Worm (Caenorhabditis elegans) whole organism, early embryonic: ENCODE results near the gene dab-1.

ENCODE experiments used
- B0310.2 ChIP-seq: sonication (generic microtip); optimal IDR thresholded peaks from 2 replicates; lab custom pipeline; 2016; ENCODE audit warnings: mild to moderate bottlenecking, missing genetic modification characterization, missing compliant biosample characterization
- F13C5.2 ChIP-seq: sonication (generic microtip); optimal IDR thresholded peaks from 2 replicates; lab custom pipeline; 2017; ENCODE audit warnings: mild to moderate bottlenecking, missing genetic modification characterization, inconsistent platforms, missing compliant biosample characterization
- aly-1 ChIP-seq: sonication (generic microtip); optimal IDR thresholded peaks from 2 replicates; lab custom pipeline; 2016; ENCODE audit warnings: missing genetic modification characterization, missing compliant biosample characterization
- ama-1 ChIP-seq: fragments of 150-350 bp; optimal IDR thresholded peaks from 2 replicates; lab custom pipeline; 2014
- ceh-13 ChIP-seq: fragments of 200-800 bp; sonication (Bioruptor generic); optimal IDR thresholded peaks from 2 replicates; lab custom pipeline; 2018; ENCODE audit warnings: mild to moderate bottlenecking, missing genetic modification characterization, missing compliant biosample characterization
- ceh-36 ChIP-seq: sonication (generic microtip); optimal IDR thresholded peaks from 2 replicates; lab custom pipeline; 2016; ENCODE audit warnings: missing genetic modification characterization, inconsistent platforms, missing compliant biosample characterization
- ets-7 ChIP-seq: sonication (generic microtip); optimal IDR thresholded peaks from 2 replicates; lab custom pipeline; 2016; ENCODE audit warnings: missing genotype, missing genetic modification characterization, missing compliant biosample characterization
- flt-1 ChIP-seq: fragments of 200-800 bp; sonication (Bioruptor generic); IDR thresholded peaks from 2 replicates; pipeline ENCODE4 v1.3.6; 2022; ENCODE audit warnings: missing genetic modification characterization, missing compliant biosample characterization
- hmbx-1 ChIP-seq: sonication (generic microtip); optimal IDR thresholded peaks from 2 replicates; lab custom pipeline; 2016; ENCODE audit warnings: mild to moderate bottlenecking, missing genetic modification characterization, missing compliant biosample characterization
- hmg-4 ChIP-seq: fragments of 200-800 bp; sonication (Bioruptor generic); optimal IDR thresholded peaks from 2 replicates; lab custom pipeline; 2018; ENCODE audit warnings: mild to moderate bottlenecking, missing genetic modification characterization, missing compliant biosample characterization
- hnd-1 ChIP-seq: sonication (generic microtip); optimal IDR thresholded peaks from 2 replicates; lab custom pipeline; 2016; ENCODE audit warnings: missing genetic modification characterization, missing compliant biosample characterization
- pes-1 ChIP-seq: fragments of 200-800 bp; sonication (Bioruptor generic); IDR thresholded peaks from 2 replicates; pipeline ENCODE4 v1.3.6; 2022; ENCODE audit warnings: missing genetic modification reagents, missing genetic modification characterization, missing compliant biosample characterization
- scrt-1 ChIP-seq: fragments of 200-800 bp; sonication (Bioruptor generic); IDR thresholded peaks from 2 replicates; pipeline ENCODE4 v1.3.6; 2022; ENCODE audit warnings: missing genetic modification characterization, missing compliant biosample characterization
- sea-1 ChIP-seq: fragments of 200-800 bp; sonication (Bioruptor generic); conservative IDR thresholded peaks from 2 replicates; pipeline ENCODE4 v1.3.6; 2022; ENCODE audit warnings: missing genetic modification characterization, missing compliant biosample characterization
- tbx-11 ChIP-seq: fragments of 200-800 bp; sonication (Bioruptor generic); IDR thresholded peaks from 2 replicates; pipeline ENCODE4 v1.3.6; 2022; ENCODE audit warnings: missing genetic modification characterization, missing compliant biosample characterization
- tbx-37 ChIP-seq: fragments of 200-800 bp; sonication (Bioruptor generic); conservative IDR thresholded peaks from 2 replicates; pipeline ENCODE4 v1.3.6; 2022; ENCODE audit warnings: missing genetic modification reagents, missing genetic modification characterization, missing compliant biosample characterization
- tra-4 ChIP-seq: sonication (generic microtip); optimal IDR thresholded peaks from 2 replicates; lab custom pipeline; 2017; ENCODE audit warnings: missing genetic modification characterization, missing compliant biosample characterization

dab-1 gene

ce11 chrII:8187516-8187915 is 34.7 kb upstream of the dab-1 start:
- TF ChIP-seq tra-4 (tag; lab: Kevin White, UChicago) (no peak), ceh-36 (tag; lab: Kevin White, UChicago) (no peak), scrt-1 (no peak), pes-1 (GFP tag; lab: Robert Waterston, UW) (no peak), hmbx-1 (tag; lab: Kevin White, UChicago) (no peak), ets-7 (no peak), sea-1 (GFP tag; lab: Robert Waterston, UW) (no peak), hmg-4 (GFP tag; lab: Kevin White, UChicago) (no peak), ama-1 (no peak), aly-1 (tag; lab: Kevin White, UChicago) (no peak), tbx-11 (GFP tag; lab: Robert Waterston, UW) (no peak), F13C5.2 (tag; lab: Kevin White, UChicago) (no peak), flt-1 (GFP tag; lab: Robert Waterston, UW) (no peak), hnd-1 (no peak), tbx-37 (GFP tag; lab: Robert Waterston, UW) (no peak), B0310.2 (no peak)

DNA sequence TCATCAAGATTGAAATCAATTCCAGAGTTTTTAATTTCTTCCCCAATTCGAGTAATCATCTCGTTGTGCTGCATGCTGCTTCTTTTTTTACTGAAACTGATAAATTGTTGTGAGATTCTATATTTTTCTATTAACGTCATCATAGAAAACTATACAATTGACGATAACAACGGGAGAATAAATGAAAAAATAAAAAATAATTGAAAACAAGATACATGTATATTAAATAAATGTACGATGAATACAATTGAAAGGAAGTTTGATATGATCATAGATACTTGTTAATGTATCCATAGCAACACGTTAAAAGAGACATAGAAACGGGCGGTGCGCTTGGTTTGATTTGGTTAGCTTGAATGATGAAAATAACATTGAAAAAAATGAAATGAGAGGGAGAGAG is 31.7 kb upstream of the dab-1 start, which contains the start of gene T05C12.8:
T05C12.8 (minus strand) TSS at position 101 of the 400 bp plus-strand sequence.
- TF ChIP-seq ets-7 = no peak
- TF ChIP-seq tbx-11 (GFP tag; lab: Robert Waterston, UW) = no peak
- no peak for TF ChIP-seq tbx-37 (GFP tag; lab: Robert Waterston, UW)
- TF ChIP-seq B0310.2 = no peak
- TF ChIP-seq aly-1 (tag; lab: Kevin White, UChicago) = no peak

DNA sequence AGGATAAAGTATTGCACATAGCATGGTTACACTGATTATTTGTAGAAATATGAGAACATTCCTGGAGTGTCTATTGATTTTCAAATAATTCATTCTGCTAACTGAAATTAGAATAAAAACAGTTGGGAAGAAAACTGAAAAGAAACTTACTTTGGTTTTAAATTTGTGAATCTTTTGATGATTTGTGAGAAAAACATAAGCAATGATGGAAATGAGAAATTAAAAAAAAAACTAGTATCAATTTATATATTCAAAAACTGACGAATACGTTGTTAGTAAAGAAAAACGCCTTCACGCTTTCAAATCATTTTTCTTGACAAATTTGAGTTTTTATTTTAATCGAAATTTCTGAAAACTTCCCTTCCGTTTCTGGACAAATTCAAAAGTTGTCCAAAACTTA is 29.1 kb upstream of the dab-1 start, which contains the start of gene T05C12.9:
T05C12.9 (minus strand) TSS at position 101 of the 400 bp plus-strand sequence.
- TF ChIP-seq hmg-4 (GFP tag; lab: Kevin White, UChicago) (no peak), ama-1 (no peak), pes-1 (GFP tag; lab: Robert Waterston, UW) (no peak), tra-4 (tag; lab: Kevin White, UChicago) (no peak), F13C5.2 (tag; lab: Kevin White, UChicago) (no peak), ceh-36 (tag; lab: Kevin White, UChicago) (no peak), ets-7 (no peak)

ce11 chrII:8193922-8194321 is 28.3 kb upstream of the dab-1 start:
- no peak for TF ChIP-seq B0310.2
- TF ChIP-seq F13C5.2 (tag; lab: Kevin White, UChicago) = no peak
- no peak for TF ChIP-seq tbx-37 (GFP tag; lab: Robert Waterston, UW)
- no peak for TF ChIP-seq pes-1 (GFP tag; lab: Robert Waterston, UW)
- TF ChIP-seq hnd-1 = no peak
- TF ChIP-seq tbx-11 (GFP tag; lab: Robert Waterston, UW) = no peak

ce11 chrII:8198503-8198902 is 23.7 kb upstream of the dab-1 start, which contains the start of gene qua-1:
Gene qua-1 (plus strand): TSS chrII:8198803.
- TF ChIP-seq tbx-11 (GFP tag; lab: Robert Waterston, UW) (no peak), ama-1 (no peak), aly-1 (tag; lab: Kevin White, UChicago) (no peak), pes-1 (GFP tag; lab: Robert Waterston, UW) (no peak), ceh-13 (GFP tag; lab: Kevin White, UChicago) (no peak), scrt-1 (no peak), F13C5.2 (tag; lab: Kevin White, UChicago) (no peak), hmg-4 (GFP tag; lab: Kevin White, UChicago) (no peak), flt-1 (GFP tag; lab: Robert Waterston, UW) (no peak), sea-1 (GFP tag; lab: Robert Waterston, UW) (no peak), tra-4 (tag; lab: Kevin White, UChicago) (no peak), ceh-36 (tag; lab: Kevin White, UChicago) (no peak)

- TF ChIP-seq ama-1 (no peak), scrt-1 (no peak), ceh-13 (GFP tag; lab: Kevin White, UChicago) (no peak), flt-1 (GFP tag; lab: Robert Waterston, UW) (no peak), pes-1 (GFP tag; lab: Robert Waterston, UW) (no peak), ets-7 (no peak), tbx-11 (GFP tag; lab: Robert Waterston, UW) (no peak), ceh-36 (tag; lab: Kevin White, UChicago) (no peak), hnd-1 (no peak), F13C5.2 (tag; lab: Kevin White, UChicago) (no peak), tbx-37 (GFP tag; lab: Robert Waterston, UW) (no peak), B0310.2 (no peak)
Observed at ce11 chrII:8199803-8200202, 22.4 kb upstream of the dab-1 start.

DNA sequence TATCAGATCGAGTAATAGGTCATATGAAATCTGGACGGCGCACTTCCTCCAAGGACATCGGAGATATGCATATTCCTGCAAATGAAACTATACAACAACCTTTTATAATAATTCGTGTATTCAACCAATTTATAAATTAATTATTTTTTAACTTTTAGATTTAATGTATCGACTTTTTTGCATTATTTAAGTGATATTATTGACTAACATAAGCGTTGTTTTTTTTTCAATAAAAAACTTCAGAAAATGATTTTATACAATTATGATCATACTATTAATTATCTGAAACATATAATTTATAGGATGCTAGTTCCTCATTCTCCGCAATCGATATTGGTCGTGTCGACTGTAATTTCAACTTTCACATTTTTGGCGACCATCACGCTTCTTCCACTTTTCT is 18.1 kb upstream of the dab-1 start, which contains the start of gene col-76:
col-76 (plus strand) TSS at position 301 of the 400 bp plus-strand sequence.
- TF ChIP-seq hmg-4 (GFP tag; lab: Kevin White, UChicago) (no peak), hnd-1 (no peak), aly-1 (tag; lab: Kevin White, UChicago) (no peak), tbx-37 (GFP tag; lab: Robert Waterston, UW) (no peak), hmbx-1 (tag; lab: Kevin White, UChicago) (no peak), sea-1 (GFP tag; lab: Robert Waterston, UW) (no peak), B0310.2 (no peak), ceh-36 (tag; lab: Kevin White, UChicago) (no peak), F13C5.2 (tag; lab: Kevin White, UChicago) (no peak)

ce11 chrII:8205612-8206011 is 16.6 kb upstream of the dab-1 start:
- TF ChIP-seq scrt-1 = no peak
- no peak for TF ChIP-seq ets-7
- no peak for TF ChIP-seq aly-1 (tag; lab: Kevin White, UChicago)
- no peak for TF ChIP-seq hnd-1
- no peak for TF ChIP-seq tbx-37 (GFP tag; lab: Robert Waterston, UW)
- no peak for TF ChIP-seq sea-1 (GFP tag; lab: Robert Waterston, UW)
- TF ChIP-seq ceh-13 (GFP tag; lab: Kevin White, UChicago) = no peak
- TF ChIP-seq hmg-4 (GFP tag; lab: Kevin White, UChicago) = no peak
- TF ChIP-seq flt-1 (GFP tag; lab: Robert Waterston, UW) = no peak
- no peak for TF ChIP-seq B0310.2
- no peak for TF ChIP-seq hmbx-1 (tag; lab: Kevin White, UChicago)
- TF ChIP-seq ceh-36 (tag; lab: Kevin White, UChicago) = no peak
- no peak for TF ChIP-seq ama-1
- no peak for TF ChIP-seq tra-4 (tag; lab: Kevin White, UChicago)
